Worm (Caenorhabditis elegans) whole organism, young adult: Measurements from ENCODE around the gene ZK1307.2.

Experiments
- B0336.3 ChIP-seq: fragments of 200-800 bp; sonication (Bioruptor generic); IDR thresholded peaks from 2 replicates; pipeline ENCODE4 v1.3.6; 2022; ENCODE audit warnings: missing genetic modification characterization, missing compliant biosample characterization
- D2030.7 ChIP-seq: fragments of 200-800 bp; sonication (Bioruptor generic); IDR thresholded peaks from 2 replicates; pipeline ENCODE4 v1.3.6; 2022; ENCODE audit warnings: missing genetic modification reagents, missing genetic modification characterization, missing compliant biosample characterization
- F23B12.7 ChIP-seq: sonication (generic microtip); optimal IDR thresholded peaks from 2 replicates; lab custom pipeline; 2017; ENCODE audit warnings: missing genetic modification characterization, mild to moderate bottlenecking, missing compliant biosample characterization, antibody characterized with exemption, moderate library complexity; ENCODE audit not compliant: insufficient read depth
- F55B11.4 ChIP-seq: sonication (generic microtip); optimal IDR thresholded peaks from 2 replicates; lab custom pipeline; 2016; ENCODE audit warnings: missing compliant biosample characterization, missing genetic modification characterization, borderline replicate concordance; ENCODE audit not compliant: insufficient read depth
- F57A8.1 ChIP-seq: fragments of 200-800 bp; sonication (Bioruptor generic); optimal IDR thresholded peaks from 2 replicates; lab custom pipeline; 2018; ENCODE audit warnings: mild to moderate bottlenecking, missing genetic modification characterization, moderate library complexity, missing compliant biosample characterization
- K11D2.4 ChIP-seq: fragments of 200-800 bp; sonication (Bioruptor generic); IDR thresholded peaks from 2 replicates; pipeline ENCODE4 v1.3.6; 2022; ENCODE audit warnings: missing genetic modification reagents, missing genetic modification characterization, missing compliant biosample characterization
- T07F8.4 ChIP-seq: sonication (generic microtip); optimal IDR thresholded peaks from 2 replicates; lab custom pipeline; 2016; ENCODE audit warnings: mild to moderate bottlenecking, missing genetic modification characterization, moderate library complexity, missing compliant biosample characterization
- T26A5.8 ChIP-seq: sonication (generic microtip); optimal IDR thresholded peaks from 2 replicates; lab custom pipeline; 2016; ENCODE audit warnings: missing genetic modification characterization, missing compliant biosample characterization
- Y53G8AR.9 ChIP-seq: fragments of 200-800 bp; sonication (Bioruptor generic); conservative IDR thresholded peaks from 2 replicates; pipeline ENCODE4 v1.3.6; 2022; ENCODE audit warnings: missing genetic modification reagents, missing genetic modification characterization, missing compliant biosample characterization
- Y79H2A.3 ChIP-seq: fragments of 200-800 bp; sonication (Bioruptor generic); conservative IDR thresholded peaks from 2 replicates; pipeline ENCODE4 v1.3.6; 2022; ENCODE audit warnings: missing genetic modification reagents, missing genetic modification characterization, missing compliant biosample characterization
- Y95B8A.8 ChIP-seq: fragments of 200-800 bp; sonication (Bioruptor generic); IDR thresholded peaks from 2 replicates; pipeline ENCODE4 v1.3.6; 2022; ENCODE audit warnings: missing genetic modification reagents, missing genetic modification characterization, missing compliant biosample characterization
- akir-1 ChIP-seq: fragments of 200-800 bp; sonication (Bioruptor generic); optimal IDR thresholded peaks from 2 replicates; lab custom pipeline; 2018; ENCODE audit warnings: mild to moderate bottlenecking, missing genetic modification characterization, moderate library complexity, missing compliant biosample characterization
- ama-1 ChIP-seq, 3 experiments: fragments of 150-350 bp in 1 of 3; sonication (generic microtip) in 2 of 3; optimal IDR thresholded peaks; 2 replicates each; lab custom pipeline; 2014 to 2018; ENCODE audit warnings: missing biosample characterization in 2 of 3, missing genetic modification characterization in 2 of 3, missing genetic modification reagents in 2 of 3
- aptf-3 ChIP-seq: fragments of 200-800 bp; sonication (Bioruptor generic); IDR thresholded peaks from 2 replicates; pipeline ENCODE4 v1.3.6; 2022; ENCODE audit warnings: missing genetic modification characterization, missing compliant biosample characterization
- atf-7 ChIP-seq: sonication (generic microtip); optimal IDR thresholded peaks from 2 replicates; lab custom pipeline; 2017; ENCODE audit warnings: mild to moderate bottlenecking, missing genetic modification characterization, missing compliant biosample characterization
- athp-1 ChIP-seq: sonication (generic microtip); optimal IDR thresholded peaks from 2 replicates; lab custom pipeline; 2017; ENCODE audit warnings: mild to moderate bottlenecking, missing genetic modification characterization, missing compliant biosample characterization
- attf-6 ChIP-seq: fragments of 200-800 bp; sonication (Bioruptor generic); IDR thresholded peaks from 2 replicates; pipeline ENCODE4 v1.3.6; 2022; ENCODE audit warnings: missing genetic modification reagents, missing genetic modification characterization, missing compliant biosample characterization
- cebp-1 ChIP-seq, 2 experiments: fragments of 200-800 bp in 1 of 2; sonication (Bioruptor generic) in 1 of 2; sonication (generic microtip) in 1 of 2; IDR thresholded peaks in 1 of 2; optimal IDR thresholded peaks in 1 of 2; 2 replicates each; pipeline versions ENCODE4 v1.3.6 to Lab custom; 2017 to 2022; ENCODE audit warnings: missing compliant biosample characterization in 2 of 2, missing genetic modification characterization in 2 of 2, mild to moderate bottlenecking in 1 of 2, missing genetic modification reagents in 1 of 2, moderate library complexity in 1 of 2
- ceh-27 ChIP-seq: fragments of 200-800 bp; sonication (Bioruptor generic); optimal IDR thresholded peaks from 2 replicates; lab custom pipeline; 2018; ENCODE audit warnings: mild to moderate bottlenecking, missing genetic modification characterization, moderate library complexity, missing compliant biosample characterization
- ceh-58 ChIP-seq: fragments of 200-800 bp; sonication (Bioruptor generic); IDR thresholded peaks from 2 replicates; pipeline ENCODE4 v1.3.6; 2022; ENCODE audit warnings: missing genetic modification characterization, missing compliant biosample characterization
- dox-1 ChIP-seq: fragments of 200-800 bp; sonication (Bioruptor generic); IDR thresholded peaks from 2 replicates; pipeline ENCODE4 v1.3.6; 2022; ENCODE audit warnings: missing genetic modification reagents, missing genetic modification characterization, missing compliant biosample characterization
- ekl-4 ChIP-seq: fragments of 200-800 bp; sonication (Bioruptor generic); IDR thresholded peaks from 2 replicates; pipeline ENCODE4 v1.3.6; 2022; ENCODE audit warnings: missing genetic modification reagents, missing genetic modification characterization, missing compliant biosample characterization
- gei-17 ChIP-seq: fragments of 200-800 bp; sonication (Bioruptor generic); optimal IDR thresholded peaks from 2 replicates; lab custom pipeline; 2018; ENCODE audit warnings: mild to moderate bottlenecking, missing genetic modification characterization, missing compliant biosample characterization
- him-1 ChIP-seq: sonication (generic microtip); optimal IDR thresholded peaks from 2 replicates; lab custom pipeline; 2016; ENCODE audit warnings: missing genotype, missing genetic modification reagents, missing genetic modification characterization, missing compliant biosample characterization
- hmg-1.2 ChIP-seq: fragments of 200-800 bp; sonication (Bioruptor generic); IDR thresholded peaks from 2 replicates; pipeline ENCODE4 v1.3.6; 2022; ENCODE audit warnings: missing genetic modification reagents, missing genetic modification characterization, missing compliant biosample characterization
- lin-35 ChIP-seq, 3 experiments: fragments of 150-350 bp in 2 of 3; sonication (generic microtip) in 1 of 3; optimal IDR thresholded peaks; 2 replicates each; lab custom pipeline; 2014 to 2018; ENCODE audit warnings: missing biosample characterization in 3 of 3, missing genetic modification characterization in 3 of 3, missing genetic modification reagents in 3 of 3
- lin-40 ChIP-seq: sonication (generic microtip); optimal IDR thresholded peaks from 2 replicates; lab custom pipeline; 2016; ENCODE audit warnings: missing genetic modification characterization, mild to moderate bottlenecking, missing compliant biosample characterization, missing genotype, missing genetic modification reagents
- lin-54 ChIP-seq: fragments of 200-800 bp; sonication (Bioruptor generic); optimal IDR thresholded peaks from 2 replicates; lab custom pipeline; 2018; ENCODE audit warnings: mild to moderate bottlenecking, missing genetic modification characterization, missing compliant biosample characterization
- madf-6 ChIP-seq: fragments of 200-800 bp; sonication (Bioruptor generic); IDR thresholded peaks from 2 replicates; pipeline ENCODE4 v1.3.6; 2022; ENCODE audit warnings: missing genetic modification reagents, missing genetic modification characterization, missing compliant biosample characterization
- madf-8 ChIP-seq: fragments of 200-800 bp; sonication (Bioruptor generic); conservative IDR thresholded peaks from 2 replicates; pipeline ENCODE4 v1.3.6; 2022; ENCODE audit warnings: missing genetic modification reagents, missing genetic modification characterization, missing compliant biosample characterization
- mcd-1 ChIP-seq: fragments of 200-800 bp; sonication (Bioruptor generic); IDR thresholded peaks from 2 replicates; pipeline ENCODE4 v1.3.6; 2022; ENCODE audit warnings: missing genetic modification reagents, missing genetic modification characterization, missing compliant biosample characterization
- nfya-2 ChIP-seq: fragments of 200-800 bp; sonication (Bioruptor generic); IDR thresholded peaks from 2 replicates; pipeline ENCODE4 v1.3.6; 2022; ENCODE audit warnings: missing genetic modification reagents, missing genetic modification characterization, missing compliant biosample characterization
- nfyb-1 ChIP-seq: fragments of 200-800 bp; sonication (Bioruptor generic); IDR thresholded peaks from 2 replicates; pipeline ENCODE4 v1.3.6; 2022; ENCODE audit warnings: missing genetic modification reagents, missing genetic modification characterization, missing compliant biosample characterization
- nhr-179 ChIP-seq: sonication (generic microtip); optimal IDR thresholded peaks from 2 replicates; lab custom pipeline; 2016; ENCODE audit warnings: mild to moderate bottlenecking, missing genetic modification characterization, missing compliant biosample characterization
- nhr-80 ChIP-seq: sonication (generic microtip); optimal IDR thresholded peaks from 2 replicates; lab custom pipeline; 2016; ENCODE audit warnings: missing genetic modification characterization, missing compliant biosample characterization
- pbrm-1 ChIP-seq: fragments of 200-800 bp; sonication (Bioruptor generic); IDR thresholded peaks from 2 replicates; pipeline ENCODE4 v1.3.6; 2022; ENCODE audit warnings: missing genetic modification reagents, missing genetic modification characterization, missing compliant biosample characterization
- pha-4 ChIP-seq: fragments of 150-350 bp; sonication (generic microtip); optimal IDR thresholded peaks from 2 replicates; lab custom pipeline; 2014; ENCODE audit warnings: missing biosample characterization, missing genetic modification reagents, missing genetic modification characterization
- rcor-1 ChIP-seq: fragments of 200-800 bp; sonication (Bioruptor generic); IDR thresholded peaks from 2 replicates; pipeline ENCODE4 v1.3.6; 2022; ENCODE audit warnings: missing genetic modification reagents, missing genetic modification characterization, missing compliant biosample characterization
- repo-1 ChIP-seq: sonication (generic microtip); optimal IDR thresholded peaks from 2 replicates; lab custom pipeline; 2017; ENCODE audit warnings: mild to moderate bottlenecking, missing genetic modification characterization, missing compliant biosample characterization
- snpc-1.1 ChIP-seq: sonication (generic microtip); optimal IDR thresholded peaks from 2 replicates; lab custom pipeline; 2017; ENCODE audit warnings: missing genetic modification characterization, mild to moderate bottlenecking, missing compliant biosample characterization, antibody characterized with exemption, moderate library complexity, missing genotype, missing genetic modification reagents; ENCODE audit not compliant: insufficient read depth
- tbx-9 ChIP-seq: sonication (generic microtip); optimal IDR thresholded peaks from 2 replicates; lab custom pipeline; 2016; ENCODE audit warnings: borderline replicate concordance, missing genetic modification characterization, inconsistent platforms, missing compliant biosample characterization
- unc-62 ChIP-seq: fragments of 150-350 bp; optimal IDR thresholded peaks from 2 replicates; lab custom pipeline; 2014; ENCODE audit warnings: missing biosample characterization, missing genetic modification reagents, missing genetic modification characterization
- xnd-1 ChIP-seq: sonication (generic microtip); optimal IDR thresholded peaks from 2 replicates; lab custom pipeline; 2016; ENCODE audit warnings: missing genotype, missing genetic modification reagents, missing genetic modification characterization, missing compliant biosample characterization
- zfh-2 ChIP-seq: fragments of 200-800 bp; sonication (Bioruptor generic); conservative IDR thresholded peaks from 2 replicates; pipeline ENCODE4 v1.3.6; 2022; ENCODE audit warnings: missing genetic modification reagents, missing genetic modification characterization, missing compliant biosample characterization

The ZK1307.2 gene

DNA sequence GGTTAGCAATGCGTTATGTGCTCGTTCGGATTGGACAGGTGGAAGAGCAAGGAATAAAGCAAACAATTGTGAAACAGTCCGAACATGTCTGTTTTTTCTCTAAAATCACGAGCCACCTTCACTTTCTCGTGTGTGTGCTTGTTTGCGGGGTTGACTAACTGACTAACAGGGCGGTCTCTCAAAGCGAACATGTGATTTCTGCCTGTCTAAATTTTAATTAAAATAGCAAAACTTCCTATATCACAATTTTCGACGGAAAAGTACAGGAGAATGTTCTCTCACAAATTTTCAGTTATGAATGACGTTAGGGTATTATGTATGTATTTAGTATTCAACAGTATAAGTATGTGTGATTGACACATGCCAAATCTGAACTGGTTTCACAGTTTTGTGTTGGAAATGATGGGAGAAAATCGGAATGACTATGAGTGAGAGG, 31.8 kb downstream of the ZK1307.2 start (continued):
- TF ChIP-seq attf-6 (GFP tag; lab: Robert Waterston, UW): no peak
- no peak for TF ChIP-seq tbx-9 (tag; lab: Kevin White, UChicago)
- TF ChIP-seq nfyb-1: no peak
- TF ChIP-seq ceh-58 (GFP tag; lab: Robert Waterston, UW): no peak
- 0 out of 2 replicates have a peak, but pooled peaks have one; percentile 25 for TF ChIP-seq B0336.3 (GFP tag; lab: Robert Waterston, UW)
- peak; percentile 96 for TF ChIP-seq unc-62 (GFP tag; lab: Kevin White, UChicago)
- TF ChIP-seq xnd-1 (tag; lab: Kevin White, UChicago): no peak
- no peak for TF ChIP-seq Y95B8A.8
- no peak for TF ChIP-seq F55B11.4 (tag; lab: Kevin White, UChicago)
- no peak for TF ChIP-seq gei-17 (GFP tag; lab: Kevin White, UChicago)
- no peak for TF ChIP-seq K11D2.4
- TF ChIP-seq madf-8 (GFP tag; lab: Robert Waterston, UW): no peak
- TF ChIP-seq atf-7 (tag; lab: Kevin White, UChicago): peak; percentile 48
- TF ChIP-seq lin-54 (GFP tag; lab: Kevin White, UChicago): no peak
- TF ChIP-seq pbrm-1 (GFP tag; lab: Robert Waterston, UW): 0 out of 2 replicates have a peak, but pooled peaks have one; percentile 25
- no peak for TF ChIP-seq repo-1 (tag; lab: Kevin White, UChicago)
- no peak for TF ChIP-seq Y79H2A.3 (GFP tag; lab: Robert Waterston, UW)
- TF ChIP-seq ceh-27 (GFP tag; lab: Kevin White, UChicago): no peak
- TF ChIP-seq akir-1 (GFP tag; lab: Kevin White, UChicago): peak; percentile 6
- no peak for TF ChIP-seq D2030.7 (GFP tag; lab: Robert Waterston, UW)
- no peak for TF ChIP-seq snpc-1.1 (tag; lab: Kevin White, UChicago)
- TF ChIP-seq lin-35 (GFP tag; optimal IDR thresholded peaks at IDR 0.05; lab: Kevin White, UChicago): no peak
- peak; percentile 92 for TF ChIP-seq nhr-80 (tag; lab: Kevin White, UChicago)
- TF ChIP-seq rcor-1: no peak
- no peak for TF ChIP-seq aptf-3 (GFP tag; lab: Robert Waterston, UW)
- TF ChIP-seq cebp-1 (GFP tag; IDR thresholded peaks at IDR 0.05; lab: Robert Waterston, UW): peak; percentile 69
- TF ChIP-seq cebp-1 (tag; optimal IDR thresholded peaks at IDR 0.05; lab: Kevin White, UChicago): peak; percentile 82
- TF ChIP-seq nhr-179 (tag; lab: Kevin White, UChicago): no peak
- no peak for TF ChIP-seq madf-6
- TF ChIP-seq Y53G8AR.9 (GFP tag; lab: Robert Waterston, UW): 0 out of 2 replicates have a peak, but pooled peaks have one; percentile 46
- no peak for TF ChIP-seq F23B12.7 (tag; lab: Kevin White, UChicago)
- TF ChIP-seq him-1 (tag; lab: Kevin White, UChicago): no peak

ce11 chrII:9621121-9621520, 32.6 kb downstream of the ZK1307.2 start:
- TF ChIP-seq T07F8.4 (no peak), Y95B8A.8 (no peak), ama-1 (optimal IDR thresholded peaks at IDR 0.05; lab: Kevin White, UChicago) (peak; percentile 33), ama-1 (GFP tag; optimal IDR thresholded peaks at IDR 0.05; lab: Kevin White, UChicago) (no peak), T26A5.8 (tag; lab: Kevin White, UChicago) (no peak), ekl-4 (GFP tag; lab: Robert Waterston, UW) (peak; percentile 27; the same call in 1 of the 2 replicates), F57A8.1 (no peak), hmg-1.2 (GFP tag; lab: Robert Waterston, UW) (peak; percentile 14; the same call in 1 of the 2 replicates), athp-1 (no peak), pha-4 (tag; lab: Kevin White, UChicago) (peak; percentile 43), zfh-2 (GFP tag; lab: Robert Waterston, UW) (peak; percentile 41), dox-1 (GFP tag; lab: Robert Waterston, UW) (0 out of 2 replicates have a peak, but pooled peaks have one; percentile 14), cebp-1 (GFP tag; IDR thresholded peaks at IDR 0.05; lab: Robert Waterston, UW) (no peak), cebp-1 (tag; optimal IDR thresholded peaks at IDR 0.05; lab: Kevin White, UChicago) (no peak), lin-40 (tag; lab: Kevin White, UChicago) (no peak), mcd-1 (GFP tag; lab: Robert Waterston, UW) (0 out of 2 replicates have a peak, but pooled peaks have one; percentile 35), nfya-2 (no peak)
